Fruit fly (Drosophila melanogaster) ovary, adult (tissue): Measurements from ENCODE around the gene CG3285.

Experiments
- CG17801 ChIP-seq: fragments of 200-800 bp; optimal IDR thresholded peaks from 2 replicates; lab custom pipeline; 2019; ENCODE audit warnings: missing biosample characterization, mild to moderate bottlenecking, missing genetic modification characterization, moderate library complexity; ENCODE audit not compliant: partially characterized antibody

The CG3285 gene

DNA sequence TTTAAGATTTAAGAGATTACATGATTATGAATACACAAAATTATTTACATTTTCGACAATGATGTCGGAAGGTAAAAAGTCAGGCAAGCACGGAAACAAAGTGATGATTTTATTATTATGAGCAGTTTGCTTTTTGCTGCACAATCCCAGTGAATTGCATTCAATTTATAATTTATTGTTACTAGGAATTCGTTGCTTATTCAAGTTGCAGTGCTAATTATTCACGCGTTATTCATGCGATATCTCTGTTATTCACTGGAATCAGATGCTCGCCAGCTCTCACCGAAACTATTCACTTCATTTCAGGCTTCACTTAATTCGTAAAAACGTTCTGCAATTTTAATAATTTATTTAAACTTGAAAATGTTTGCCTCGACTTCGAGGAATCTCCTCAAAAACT lies 23.1 kb downstream of the CG3285 start:
- TF ChIP-seq CG17801 (GFP tag; lab: Kevin White, UChicago), result no peak

DNA sequence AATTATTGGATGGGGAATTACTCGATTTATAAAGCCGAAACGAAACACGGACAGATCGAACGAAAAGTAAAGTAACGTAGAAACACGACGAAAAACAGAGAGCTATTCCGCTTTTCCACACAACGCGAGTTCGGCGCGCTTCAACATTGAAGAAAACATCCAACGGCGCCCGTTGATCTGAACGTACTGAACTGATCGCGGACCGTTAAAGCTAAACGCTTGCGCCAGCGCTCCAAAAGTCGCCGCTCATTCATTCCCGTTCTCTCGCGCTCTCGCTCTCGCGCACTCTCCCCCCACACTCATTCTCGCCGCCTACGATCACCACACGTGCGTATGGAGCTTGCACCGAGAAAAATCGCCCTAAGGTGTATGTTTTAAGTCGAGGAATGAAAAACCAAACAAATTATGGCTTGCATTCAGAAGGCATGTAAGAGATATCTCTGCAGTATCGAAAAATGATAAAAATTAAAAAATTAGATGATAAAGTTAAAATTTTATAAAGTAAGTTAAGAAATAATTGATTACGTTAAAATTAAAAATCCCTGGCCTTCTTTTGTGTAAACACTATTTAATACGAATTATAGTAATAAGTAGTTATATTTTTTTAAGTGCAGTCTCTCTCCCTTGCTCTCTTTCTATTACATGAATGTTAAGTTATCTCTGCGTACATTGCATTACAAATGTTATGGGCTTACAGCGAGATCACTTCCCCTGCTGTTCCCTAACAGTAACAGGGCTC lies 24.1 kb downstream of the CG3285 start, which contains the start of gene E23:
E23 (minus strand) TSS at position 188 of the 739 bp plus-strand sequence.
- peak; percentile 93 for TF ChIP-seq CG17801 (GFP tag; lab: Kevin White, UChicago)

DNA sequence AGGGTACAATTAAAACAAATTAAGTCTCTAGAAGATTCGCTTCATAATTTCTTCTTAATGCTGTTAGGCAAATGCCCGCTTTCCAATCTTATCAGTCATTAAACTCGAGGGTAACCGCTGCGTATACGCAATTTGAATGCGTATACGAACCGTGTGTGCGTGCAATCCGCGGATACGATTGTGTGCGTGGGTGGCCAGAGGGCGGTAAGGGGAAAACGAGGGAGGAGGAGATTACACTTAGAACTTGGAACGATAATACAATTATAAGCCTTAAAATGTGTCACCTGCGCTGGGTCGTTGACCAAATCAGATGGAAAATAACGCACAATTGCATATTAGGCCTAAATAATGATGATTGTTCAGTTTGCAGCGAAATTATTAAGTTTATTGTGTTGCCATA lies 25.1 kb downstream of the CG3285 start:
- TF ChIP-seq CG17801 (GFP tag; lab: Kevin White, UChicago), result no peak

DNA sequence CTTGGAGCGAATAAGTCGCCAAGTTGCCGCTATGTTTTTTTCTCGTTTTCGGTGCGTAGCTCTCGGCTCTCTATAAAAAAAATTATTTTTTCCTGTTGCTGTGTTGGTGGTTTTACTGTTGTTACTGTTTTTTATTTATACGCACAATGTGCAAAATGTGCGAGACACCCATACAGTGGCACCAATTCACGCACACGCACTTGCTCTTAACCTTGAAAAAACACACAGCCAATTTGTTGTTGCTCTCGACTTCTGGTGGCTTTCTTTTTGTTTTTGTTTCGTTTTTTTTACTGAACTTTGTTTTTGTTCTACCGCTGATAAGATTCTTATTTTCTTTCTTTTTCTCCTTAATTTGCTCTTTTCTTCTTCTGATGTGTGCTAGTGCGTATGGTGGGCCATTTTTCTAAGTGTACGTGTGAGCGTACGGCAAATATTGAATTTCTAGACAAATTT lies 25.5 kb downstream of the CG3285 start:
- no peak for TF ChIP-seq CG17801 (GFP tag; lab: Kevin White, UChicago)

DNA sequence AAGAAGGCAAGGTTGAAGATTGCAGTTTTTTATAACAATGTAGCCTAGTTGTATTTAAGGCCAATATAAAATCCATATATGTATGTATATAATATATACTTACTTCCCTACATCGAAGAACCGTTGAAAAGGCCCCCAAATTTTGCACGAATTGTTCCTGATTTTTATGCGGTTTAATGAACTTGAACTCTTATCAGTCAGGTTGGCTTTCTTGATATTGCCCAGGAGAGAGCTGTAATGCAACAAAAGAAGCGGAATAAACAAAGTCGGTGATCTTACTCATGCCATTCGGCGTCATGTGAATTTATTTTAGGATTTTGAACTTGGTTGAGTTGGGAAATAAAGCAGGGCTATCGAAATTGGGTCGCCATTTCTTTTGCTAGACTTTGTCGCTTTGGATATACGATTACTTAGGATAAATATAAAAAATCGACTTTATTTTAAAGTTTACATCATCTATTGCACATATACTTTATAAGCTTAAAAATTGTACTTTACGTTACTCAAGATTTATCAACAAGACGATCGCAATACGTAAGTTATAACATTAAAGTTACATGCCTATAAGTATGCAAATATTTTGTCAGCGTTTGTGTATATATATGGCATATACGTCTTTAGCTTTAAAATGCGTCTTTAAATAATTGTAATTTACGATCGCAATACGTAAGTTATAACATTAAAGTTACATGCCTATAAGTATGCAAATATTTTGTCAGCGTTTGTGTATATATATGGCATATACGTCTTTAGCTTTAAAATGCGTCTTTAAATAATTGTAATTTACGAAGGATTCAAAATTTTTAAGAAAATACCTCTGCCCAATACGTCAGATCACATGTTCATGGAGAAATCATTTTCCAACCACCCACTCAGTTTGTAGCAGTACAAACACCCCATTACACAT lies 26.3 kb downstream of the CG3285 start, which contains the start of gene CG8838:
CG8838 (plus strand) TSS at position 857 of the 907 bp plus-strand sequence.
- no peak for TF ChIP-seq CG17801 (GFP tag; lab: Kevin White, UChicago)

DNA sequence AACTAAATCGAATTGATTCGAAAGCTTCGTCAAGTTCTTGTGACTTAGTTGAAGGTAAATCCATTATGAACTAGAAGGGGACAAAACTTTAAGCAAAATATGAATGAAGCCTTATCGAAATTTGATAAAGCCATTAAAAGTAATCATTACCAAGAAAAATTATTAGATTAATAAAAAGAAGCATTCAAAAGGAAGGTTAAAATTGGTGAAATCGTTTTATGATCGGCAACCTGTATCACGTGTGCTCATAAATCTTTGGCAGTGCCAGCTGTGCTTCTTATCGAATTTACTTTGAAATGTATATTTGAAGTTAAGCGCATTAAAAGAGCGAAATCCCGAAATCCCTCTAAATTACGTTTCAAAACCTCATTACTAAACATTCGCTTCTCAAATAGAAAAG lies 31.1 kb downstream of the CG3285 start:
- TF ChIP-seq CG17801 (GFP tag; lab: Kevin White, UChicago), result no peak

DNA sequence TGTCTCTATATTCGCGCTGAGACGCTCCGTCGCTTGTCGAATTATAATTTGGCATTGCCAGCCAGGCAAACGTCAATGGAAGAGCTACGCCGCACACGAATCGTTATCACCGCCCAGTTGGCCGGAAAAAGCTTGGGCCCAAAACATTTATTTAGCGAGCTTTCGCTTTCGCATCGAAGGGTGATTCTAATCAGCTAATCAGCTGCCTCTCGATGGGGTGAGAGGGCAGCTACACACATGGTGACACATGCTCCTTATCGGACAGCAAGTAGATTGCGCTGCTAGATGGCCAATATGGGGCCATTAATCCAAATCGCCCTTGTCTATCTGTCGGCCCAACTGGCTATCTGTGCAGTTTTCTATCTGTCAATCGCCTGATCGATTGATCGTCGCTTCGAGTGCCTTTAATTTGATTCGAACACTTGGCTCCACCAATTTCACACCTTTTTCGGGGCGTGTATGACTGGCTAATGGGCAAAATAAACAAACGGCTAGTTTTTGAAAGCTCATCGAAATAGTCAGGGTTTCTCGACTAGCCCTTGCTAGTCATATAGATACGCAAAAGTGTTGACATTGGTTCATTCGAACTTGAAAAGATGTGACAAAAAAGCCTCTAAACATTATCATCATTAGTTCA lies 35.4 kb downstream of the CG3285 start:
- TF ChIP-seq CG17801 (GFP tag; lab: Kevin White, UChicago), result no peak

DNA sequence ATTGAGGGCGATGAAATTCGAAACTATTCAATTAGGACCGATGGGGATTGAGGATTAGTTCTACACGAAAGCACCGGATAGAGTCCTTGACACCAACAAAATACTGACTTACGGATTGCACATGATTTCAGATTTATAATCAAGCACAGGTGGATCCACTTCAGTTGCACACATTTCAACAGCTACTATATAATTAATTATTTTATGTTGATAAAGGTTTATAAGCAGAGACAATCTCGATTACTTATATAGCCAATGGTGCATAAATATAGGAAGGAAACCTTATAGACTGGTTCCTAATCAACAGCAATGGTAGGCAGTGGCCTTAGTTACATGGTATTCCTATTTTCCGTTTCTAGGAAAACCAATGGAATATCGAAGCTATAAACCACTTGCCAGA lies 37.7 kb downstream of the CG3285 start:
- no peak for TF ChIP-seq CG17801 (GFP tag; lab: Kevin White, UChicago)

DNA sequence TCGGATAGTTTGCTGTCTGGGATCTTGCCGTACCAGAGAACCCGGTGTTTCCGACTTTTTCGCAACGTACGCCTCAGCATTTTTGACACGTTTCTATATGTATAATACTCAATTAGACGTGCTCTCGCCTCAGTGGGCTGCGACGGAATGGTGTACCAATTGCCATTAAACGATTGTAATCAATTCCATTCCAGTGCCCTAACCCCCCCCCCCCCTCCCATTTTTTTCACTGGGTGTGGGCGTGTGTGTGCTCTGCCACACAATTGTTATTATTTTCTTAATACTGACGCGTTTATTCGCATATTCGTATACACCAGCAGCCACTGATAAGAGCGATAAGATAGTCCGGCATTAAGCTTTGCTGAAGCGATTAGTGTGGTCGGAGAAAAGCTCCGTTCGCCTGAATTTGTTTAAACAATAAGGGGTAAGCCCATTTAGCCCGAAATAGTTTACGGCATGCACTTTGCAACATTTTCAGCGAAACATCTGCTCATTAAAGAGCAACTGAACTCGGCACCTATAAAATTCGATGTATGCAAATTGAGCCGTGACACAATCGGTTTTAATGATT lies 38.4 kb downstream of the CG3285 start:
- no peak for TF ChIP-seq CG17801 (GFP tag; lab: Kevin White, UChicago)

DNA sequence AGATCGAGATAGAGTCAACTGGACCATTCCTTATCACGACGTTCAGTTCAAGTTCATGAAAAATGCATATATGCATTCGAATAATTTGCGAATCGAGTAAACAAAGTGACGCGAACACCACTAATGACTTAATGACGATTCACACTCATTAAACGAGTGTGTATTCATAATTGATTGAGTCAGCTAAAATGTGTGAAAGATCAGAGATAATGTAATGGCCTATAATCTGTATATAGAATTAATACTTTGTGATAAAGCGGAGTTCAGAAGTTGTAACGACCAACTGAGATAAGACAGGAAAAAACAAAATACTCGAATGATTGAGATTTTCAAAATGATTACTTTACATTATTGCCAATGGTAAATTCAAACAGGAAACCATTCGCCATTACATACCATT lies 39.1 kb downstream of the CG3285 start:
- no peak for TF ChIP-seq CG17801 (GFP tag; lab: Kevin White, UChicago)

DNA sequence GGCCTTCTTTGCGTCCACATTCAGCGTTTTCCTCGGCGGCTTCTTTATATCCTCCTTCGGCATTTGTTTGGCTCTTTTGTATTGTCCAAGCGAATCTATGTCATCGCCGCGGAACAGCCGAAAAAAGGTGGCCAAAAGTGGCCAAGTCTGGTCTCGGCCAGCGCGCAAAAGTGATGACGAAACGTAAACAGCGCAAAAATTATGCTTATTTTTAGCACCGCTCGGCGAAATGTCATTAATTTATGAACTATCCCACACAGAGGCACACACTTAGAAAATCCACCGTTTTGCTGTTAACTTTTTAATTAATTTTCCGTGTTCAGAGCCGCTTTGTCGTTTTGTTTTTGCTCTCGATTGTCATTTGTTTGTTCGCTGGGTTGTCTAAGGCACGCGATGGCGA lies 40.2 kb downstream of the CG3285 start:
- TF ChIP-seq CG17801 (GFP tag; lab: Kevin White, UChicago), result no peak

DNA sequence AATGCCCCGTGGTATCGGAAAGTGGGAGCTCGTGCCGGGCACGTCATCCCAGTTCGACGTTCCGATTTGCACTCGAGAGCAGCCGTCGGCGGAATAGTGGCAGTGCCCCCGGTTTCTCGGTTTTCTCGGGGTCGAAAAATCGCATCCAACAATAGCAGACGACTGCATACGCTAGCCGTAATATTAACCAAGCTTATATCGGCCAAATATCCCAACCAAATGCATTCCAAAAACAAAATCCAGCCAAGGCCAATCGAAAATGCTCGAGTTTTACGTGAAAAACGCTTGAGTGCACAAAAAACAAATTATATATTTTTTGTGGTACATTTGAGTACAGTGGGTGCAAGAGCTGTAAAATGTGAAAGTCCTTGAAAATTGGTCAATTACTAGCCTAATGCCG lies 40.6 kb downstream of the CG3285 start:
- no peak for TF ChIP-seq CG17801 (GFP tag; lab: Kevin White, UChicago)

DNA sequence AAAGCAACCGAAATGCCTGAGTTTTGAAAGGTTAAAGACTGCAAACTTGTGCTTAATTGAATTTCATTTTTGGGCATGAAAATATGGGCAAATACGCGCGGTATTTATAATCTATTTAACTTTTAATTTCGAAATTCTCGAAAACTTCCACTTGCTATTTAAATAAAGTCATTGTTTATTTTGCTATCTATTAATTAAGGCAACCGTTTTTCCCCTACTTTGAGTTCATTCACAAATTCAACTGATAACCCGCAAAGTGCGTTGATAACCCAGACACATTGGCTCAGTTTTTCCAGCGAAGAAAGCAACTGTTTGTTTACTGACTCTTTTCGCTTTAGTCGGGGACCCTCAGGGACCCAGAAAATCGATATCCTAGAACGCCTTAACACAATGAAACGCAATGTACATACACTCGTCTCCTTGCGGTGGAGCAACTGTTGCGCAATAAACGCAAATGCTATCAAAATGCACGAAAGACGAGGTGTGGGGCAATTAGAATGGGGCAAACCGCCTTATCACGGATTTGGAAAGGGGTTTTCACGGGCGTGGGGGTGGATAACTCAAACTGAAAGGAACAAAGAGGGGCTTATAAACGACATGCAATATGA lies 41.2 kb downstream of the CG3285 start:
- TF ChIP-seq CG17801 (GFP tag; lab: Kevin White, UChicago), result no peak

DNA sequence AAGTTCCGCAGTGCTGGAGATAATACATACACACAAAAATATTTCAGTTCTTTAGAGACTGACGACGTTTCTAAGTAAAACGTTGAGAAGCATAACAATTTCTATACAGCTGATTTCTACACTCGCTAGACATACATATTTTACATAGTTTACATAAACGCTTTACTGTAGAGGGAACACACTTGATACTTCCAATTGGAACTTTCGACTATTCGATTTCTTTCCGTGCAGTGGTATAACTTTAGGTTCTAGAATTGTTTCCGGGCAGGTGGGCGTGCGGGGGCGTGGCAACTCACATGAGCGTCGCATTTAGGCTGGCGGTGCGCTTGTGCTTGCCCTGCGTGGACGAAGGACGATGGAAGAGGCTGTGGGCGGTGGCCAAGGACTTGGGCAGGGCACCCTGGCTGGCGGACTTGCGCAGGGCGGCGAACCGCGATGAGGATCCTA lies 41.8 kb downstream of the CG3285 start:
- TF ChIP-seq CG17801 (GFP tag; lab: Kevin White, UChicago), result peak; percentile 26
